Worm (Caenorhabditis elegans) whole organism, L1 larva: ENCODE results near the gene ung-1.

Source experiments
- C34B4.2 ChIP-seq: sonication (generic microtip); optimal IDR thresholded peaks from 2 replicates; lab custom pipeline; 2017; ENCODE audit warnings: mild to moderate bottlenecking, missing genetic modification characterization, missing compliant biosample characterization
- aly-2 ChIP-seq: fragments of 150-350 bp; optimal IDR thresholded peaks from 2 replicates; lab custom pipeline; 2014; ENCODE audit warnings: missing biosample characterization, missing genetic modification characterization
- ceh-82 ChIP-seq, 3 experiments: fragments of 150-350 bp in 1 of 3; sonication (generic microtip) in 2 of 3; optimal IDR thresholded peaks; 2 replicates each; lab custom pipeline; 2014 to 2017; ENCODE audit warnings: missing biosample characterization in 3 of 3, missing genetic modification characterization in 3 of 3
- ces-1 ChIP-seq: fragments of 150-350 bp; optimal IDR thresholded peaks from 2 replicates; lab custom pipeline; 2014; ENCODE audit warnings: missing biosample characterization, missing genetic modification reagents, missing genetic modification characterization
- hlh-17 ChIP-seq: fragments of 200-800 bp; sonication (Bioruptor generic); optimal IDR thresholded peaks from 2 replicates; lab custom pipeline; 2018; ENCODE audit warnings: missing genetic modification characterization, mild to moderate bottlenecking, missing compliant biosample characterization, moderate library complexity, borderline replicate concordance
- lsy-2 ChIP-seq, 2 experiments: fragments of 150-350 bp; optimal IDR thresholded peaks; 2 replicates each; lab custom pipeline; 2014; ENCODE audit warnings: missing biosample characterization in 2 of 2, missing genetic modification characterization in 2 of 2
- mep-1 ChIP-seq: fragments of 150-350 bp; optimal IDR thresholded peaks from 2 replicates; lab custom pipeline; 2014; ENCODE audit warnings: missing biosample characterization, missing genetic modification characterization
- unc-130 ChIP-seq: fragments of 150-350 bp; optimal IDR thresholded peaks from 2 replicates; lab custom pipeline; 2017; ENCODE audit warnings: missing biosample characterization, missing genetic modification characterization, inconsistent platforms

- no peak for TF ChIP-seq C34B4.2 (tag; lab: Kevin White, UChicago)
- no peak for TF ChIP-seq aly-2 (tag; lab: Kevin White, UChicago)
- TF ChIP-seq ceh-82 (tag; optimal IDR thresholded peaks at IDR 0.05; lab: Kevin White, UChicago): no peak
- no peak for TF ChIP-seq mep-1 (tag; lab: Kevin White, UChicago)
- no peak for TF ChIP-seq lsy-2 (tag; optimal IDR thresholded peaks at IDR 0.05; lab: Kevin White, UChicago)
- TF ChIP-seq hlh-17 (GFP tag; lab: Kevin White, UChicago): no peak
- TF ChIP-seq ces-1 (GFP tag; lab: Kevin White, UChicago): no peak
- TF ChIP-seq unc-130: no peak
These were observed 37.1 kb downstream of the ung-1 start for ce11 chrIII:11936668-11937276.
